Worm (Caenorhabditis elegans): ENCODE measurements around the gene Y55F3AR.2.

DNA sequence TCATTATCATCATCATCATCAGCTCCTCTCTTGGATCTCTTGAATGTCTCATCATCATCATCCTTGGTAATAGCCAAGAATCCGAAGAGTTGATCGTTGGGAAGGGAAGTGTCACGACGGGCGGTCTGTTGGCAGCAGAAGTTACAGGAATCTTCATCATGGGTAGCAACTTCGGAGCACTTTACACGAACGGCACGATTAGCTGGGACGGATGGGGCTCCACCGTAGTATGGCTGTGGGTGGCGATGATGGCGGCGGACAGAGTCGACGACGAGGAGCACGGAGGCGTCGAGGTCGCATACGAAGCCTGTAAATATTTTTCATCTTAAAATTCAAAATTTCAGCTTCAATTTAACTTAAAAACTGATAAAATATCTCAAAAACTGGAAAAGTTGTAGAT, 29.0 kb downstream of the Y55F3AR.2 start:
- TF ChIP-seq pes-1 (GFP tag; IDR thresholded peaks at IDR 0.05) (no peak), tbx-37 (GFP tag; conservative IDR thresholded peaks at IDR 0.05) (no peak), ama-1 (optimal IDR thresholded peaks at IDR 0.05) (no peak), hmg-4 (GFP tag; optimal IDR thresholded peaks at IDR 0.05) (no peak), sea-1 (GFP tag; conservative IDR thresholded peaks at IDR 0.05) (no peak), flt-1 (GFP tag; IDR thresholded peaks at IDR 0.05) (no peak), hmbx-1 (tag; optimal IDR thresholded peaks at IDR 0.05) (no peak), ets-7 (tag; optimal IDR thresholded peaks at IDR 0.05) (no peak)

Data from whole organism, early embryonic.